Worm (Caenorhabditis elegans) whole organism, L4 larva: ENCODE results near the gene C24H11.5.
"Not testable (repeated sequence)": the region's sequence is repeated elsewhere in the genome, so short reads cannot be mapped to it uniquely, and the experiment has no call there.

ENCODE experiments used
- F10B5.3 ChIP-seq: sonication (generic microtip); optimal IDR thresholded peaks from 2 replicates; lab custom pipeline; 2016; ENCODE audit warnings: mild to moderate bottlenecking, missing genetic modification characterization, missing compliant biosample characterization
- R02D3.7 ChIP-seq: fragments of 150-350 bp; sonication (generic microtip); optimal IDR thresholded peaks from 3 replicates; lab custom pipeline; 2014; ENCODE audit warnings: missing biosample characterization, missing genetic modification characterization
- T20F7.1 ChIP-seq: fragments of 200-800 bp; sonication (Bioruptor generic); optimal IDR thresholded peaks from 2 replicates; lab custom pipeline; 2018; ENCODE audit warnings: mild to moderate bottlenecking, missing genetic modification characterization, missing compliant biosample characterization
- T26A8.4 ChIP-seq: fragments of 200-800 bp; sonication (Bioruptor generic); IDR thresholded peaks from 2 replicates; pipeline ENCODE4 v1.3.6; 2022; ENCODE audit warnings: missing genetic modification characterization, missing compliant biosample characterization
- Y105C5A.15 ChIP-seq: fragments of 200-800 bp; sonication (Bioruptor generic); IDR thresholded peaks from 2 replicates; pipeline ENCODE4 v1.3.6; 2022; ENCODE audit warnings: missing genetic modification characterization, missing compliant biosample characterization
- Y48G9A.11 ChIP-seq: fragments of 200-800 bp; sonication (Bioruptor generic); IDR thresholded peaks from 2 replicates; pipeline ENCODE4 v1.3.6; 2022; ENCODE audit warnings: missing genetic modification reagents, missing genetic modification characterization, missing compliant biosample characterization
- Y5F2A.4 ChIP-seq: fragments of 200-800 bp; sonication (Bioruptor generic); optimal IDR thresholded peaks from 2 replicates; lab custom pipeline; 2018; ENCODE audit warnings: mild to moderate bottlenecking, missing genetic modification characterization, missing compliant biosample characterization
- aha-1 ChIP-seq: fragments of 150-350 bp; peaks from one replicate; lab custom pipeline; 2014; ENCODE audit warnings: missing biosample characterization, missing genetic modification characterization
- attf-4 ChIP-seq: sonication (generic microtip); optimal IDR thresholded peaks from 3 replicates; lab custom pipeline; 2017; ENCODE audit warnings: missing biosample characterization, missing genetic modification characterization
- ceh-28 ChIP-seq: fragments of 150-350 bp; optimal IDR thresholded peaks from 2 replicates; lab custom pipeline; 2014; ENCODE audit warnings: missing biosample characterization, missing genetic modification reagents, missing genetic modification characterization
- ceh-62 ChIP-seq: sonication (generic microtip); optimal IDR thresholded peaks from 2 replicates; lab custom pipeline; 2017; ENCODE audit warnings: missing biosample characterization, missing genetic modification characterization
- ces-1 ChIP-seq: fragments of 150-350 bp; sonication (generic microtip); optimal IDR thresholded peaks from 4 replicates; lab custom pipeline; 2014; ENCODE audit warnings: missing biosample characterization, missing genetic modification reagents, missing genetic modification characterization
- cey-2 ChIP-seq: sonication (generic microtip); optimal IDR thresholded peaks from 3 replicates; lab custom pipeline; 2017; ENCODE audit warnings: missing genetic modification characterization, mild to moderate bottlenecking, missing compliant biosample characterization, antibody characterized with exemption, borderline replicate concordance; ENCODE audit not compliant: insufficient read depth
- daf-8 ChIP-seq: fragments of 200-800 bp; sonication (Bioruptor generic); IDR thresholded peaks from 2 replicates; pipeline ENCODE4 v1.3.6; 2022; ENCODE audit warnings: missing genetic modification characterization, missing compliant biosample characterization
- dmd-6 ChIP-seq: fragments of 200-800 bp; sonication (Bioruptor generic); IDR thresholded peaks from 2 replicates; pipeline ENCODE4 v1.3.6; 2022; ENCODE audit warnings: missing genetic modification reagents, missing genetic modification characterization, missing compliant biosample characterization
- dpl-1 ChIP-seq: fragments of 150-350 bp; optimal IDR thresholded peaks from 2 replicates; lab custom pipeline; 2014; ENCODE audit warnings: missing biosample characterization, missing genetic modification reagents, missing genetic modification characterization
- dve-1 ChIP-seq: sonication (generic microtip); optimal IDR thresholded peaks from 2 replicates; lab custom pipeline; 2017; ENCODE audit warnings: antibody characterized with exemption, mild to moderate bottlenecking, missing genetic modification characterization, missing compliant biosample characterization; ENCODE audit not compliant: insufficient read depth
- egl-43 ChIP-seq: fragments of 200-800 bp; sonication (Bioruptor generic); IDR thresholded peaks from 2 replicates; pipeline ENCODE4 v1.3.6; 2022; ENCODE audit warnings: missing genetic modification reagents, missing genetic modification characterization, missing compliant biosample characterization
- fkh-10 ChIP-seq: fragments of 150-350 bp; optimal IDR thresholded peaks from 2 replicates; lab custom pipeline; 2014; ENCODE audit warnings: missing biosample characterization, missing genetic modification reagents, missing genetic modification characterization
- fos-1 ChIP-seq: fragments of 150-350 bp; optimal IDR thresholded peaks from 2 replicates; lab custom pipeline; 2014; ENCODE audit warnings: missing biosample characterization, missing genetic modification characterization
- hif-1 ChIP-seq, 2 experiments: sonication (generic microtip); optimal IDR thresholded peaks; 2 replicates each; lab custom pipeline; 2016 to 2017; ENCODE audit warnings: missing compliant biosample characterization in 2 of 2, missing genetic modification characterization in 2 of 2, missing genetic modification reagents in 2 of 2, missing genotype in 2 of 2, mild to moderate bottlenecking in 1 of 2
- hlh-11 ChIP-seq: fragments of 200-800 bp; sonication (Bioruptor generic); optimal IDR thresholded peaks from 2 replicates; lab custom pipeline; 2018; ENCODE audit warnings: mild to moderate bottlenecking, missing genetic modification characterization, missing compliant biosample characterization
- jun-1 ChIP-seq: fragments of 150-350 bp; optimal IDR thresholded peaks from 2 replicates; lab custom pipeline; 2014; ENCODE audit warnings: missing biosample characterization, missing genetic modification reagents, missing genetic modification characterization
- lin-29 ChIP-seq: fragments of 200-800 bp; sonication (Bioruptor generic); IDR thresholded peaks from 2 replicates; pipeline ENCODE4 v1.3.6; 2022; ENCODE audit warnings: missing genetic modification reagents, missing genetic modification characterization, missing compliant biosample characterization
- lin-38 ChIP-seq: fragments of 200-800 bp; sonication (Bioruptor generic); IDR thresholded peaks from 2 replicates; pipeline ENCODE4 v1.3.6; 2022; ENCODE audit warnings: missing genetic modification reagents, missing genetic modification characterization, missing compliant biosample characterization
- lin-39 ChIP-seq: fragments of 150-350 bp; optimal IDR thresholded peaks from 2 replicates; lab custom pipeline; 2014; ENCODE audit warnings: missing biosample characterization, missing genetic modification reagents, missing genetic modification characterization
- madf-5 ChIP-seq, 2 experiments: fragments of 200-800 bp; sonication (Bioruptor generic); IDR thresholded peaks; 2 replicates each; pipeline ENCODE4 v1.3.6; 2022; ENCODE audit warnings: missing compliant biosample characterization in 2 of 2, missing genetic modification characterization in 2 of 2
- madf-9 ChIP-seq: fragments of 200-800 bp; sonication (Bioruptor generic); conservative IDR thresholded peaks from 2 replicates; pipeline ENCODE4 v1.3.6; 2022; ENCODE audit warnings: missing genetic modification reagents, missing genetic modification characterization, missing compliant biosample characterization
- mdl-1 ChIP-seq, 2 experiments: fragments of 150-350 bp in 1 of 2; sonication (generic microtip) in 1 of 2; optimal IDR thresholded peaks; 2 replicates each; lab custom pipeline; 2014 to 2017; ENCODE audit warnings: missing biosample characterization in 2 of 2, missing genetic modification characterization in 2 of 2
- mdt-29 ChIP-seq: fragments of 200-800 bp; sonication (Bioruptor generic); IDR thresholded peaks from 2 replicates; pipeline ENCODE4 v1.3.6; 2022; ENCODE audit warnings: missing genetic modification reagents, missing genetic modification characterization, missing compliant biosample characterization
- mes-2 ChIP-seq: sonication (generic microtip); optimal IDR thresholded peaks from 2 replicates; lab custom pipeline; 2016; ENCODE audit warnings: missing genotype, mild to moderate bottlenecking, missing genetic modification characterization, missing compliant biosample characterization; ENCODE audit not compliant: poor library complexity, severe bottlenecking
- mxl-2 ChIP-seq: fragments of 200-800 bp; sonication (Bioruptor generic); conservative IDR thresholded peaks from 2 replicates; pipeline ENCODE4 v1.3.6; 2022; ENCODE audit warnings: missing genetic modification reagents, missing genetic modification characterization, missing compliant biosample characterization
- mxl-3 ChIP-seq: fragments of 200-800 bp; sonication (Bioruptor generic); optimal IDR thresholded peaks from 2 replicates; lab custom pipeline; 2018; ENCODE audit warnings: mild to moderate bottlenecking, missing genetic modification characterization, missing compliant biosample characterization
- nhr-237 ChIP-seq: sonication (generic microtip); optimal IDR thresholded peaks from 2 replicates; lab custom pipeline; 2017; ENCODE audit warnings: missing biosample characterization, missing genetic modification characterization
- nhr-25 ChIP-seq: sonication (generic microtip); optimal IDR thresholded peaks from 2 replicates; lab custom pipeline; 2017; ENCODE audit warnings: missing genetic modification characterization, mild to moderate bottlenecking, missing compliant biosample characterization, antibody characterized with exemption, moderate library complexity, borderline replicate concordance; ENCODE audit not compliant: insufficient read depth
- nhr-6 ChIP-seq: fragments of 150-350 bp; optimal IDR thresholded peaks from 2 replicates; lab custom pipeline; 2014; ENCODE audit warnings: missing biosample characterization, missing genetic modification characterization
- pqm-1 ChIP-seq: sonication (generic microtip); optimal IDR thresholded peaks from 2 replicates; lab custom pipeline; 2017; ENCODE audit warnings: missing biosample characterization, missing genetic modification characterization
- sdz-12 ChIP-seq: fragments of 200-800 bp; sonication (Bioruptor generic); optimal IDR thresholded peaks from 2 replicates; lab custom pipeline; 2018; ENCODE audit warnings: mild to moderate bottlenecking, missing genetic modification characterization, missing compliant biosample characterization
- set-16 ChIP-seq: fragments of 200-800 bp; sonication (Bioruptor generic); IDR thresholded peaks from 2 replicates; pipeline ENCODE4 v1.3.6; 2022; ENCODE audit warnings: missing genetic modification reagents, missing genetic modification characterization, missing compliant biosample characterization
- snpc-1.2 ChIP-seq: fragments of 200-800 bp; sonication (Bioruptor generic); IDR thresholded peaks from 2 replicates; pipeline ENCODE4 v1.3.6; 2022; ENCODE audit warnings: missing genetic modification reagents, missing genetic modification characterization, missing compliant biosample characterization
- unc-62 ChIP-seq, 3 experiments: fragments of 150-350 bp in 1 of 3; sonication (generic microtip); optimal IDR thresholded peaks in 2 of 3; peaks in 1 of 3; 1 replicate in 1 of 3; 2 replicates in 2 of 3; lab custom pipeline; 2014 to 2017; ENCODE audit warnings: missing biosample characterization in 3 of 3, missing genetic modification characterization in 3 of 3, missing genetic modification reagents in 3 of 3, missing genotype in 1 of 3
- zag-1 ChIP-seq: fragments of 150-350 bp; optimal IDR thresholded peaks from 2 replicates; lab custom pipeline; 2014; ENCODE audit warnings: missing biosample characterization, missing genetic modification characterization
- zip-2 ChIP-seq: fragments of 150-350 bp; optimal IDR thresholded peaks from 2 replicates; lab custom pipeline; 2014; ENCODE audit warnings: missing biosample characterization, missing genetic modification characterization
- ztf-11 ChIP-seq: fragments of 150-350 bp; optimal IDR thresholded peaks from 2 replicates; lab custom pipeline; 2014; ENCODE audit warnings: missing biosample characterization, missing genetic modification characterization
- ztf-7 ChIP-seq: fragments of 150-350 bp; optimal IDR thresholded peaks from 2 replicates; lab custom pipeline; 2014; ENCODE audit warnings: missing biosample characterization, missing genetic modification characterization

Gene C24H11.5

ce11 chrIII:11757892-11758291 is 22.1 kb upstream of the C24H11.5 start:
- TF ChIP-seq egl-43 = no peak
- peak; percentile 52 for TF ChIP-seq set-16 (GFP tag; lab: Robert Waterston, UW)
- TF ChIP-seq daf-8 (GFP tag; lab: Robert Waterston, UW) = no peak
- no peak for TF ChIP-seq ces-1 (GFP tag; lab: Kevin White, UChicago)
- TF ChIP-seq fkh-10 (GFP tag; lab: Kevin White, UChicago) = no peak
- TF ChIP-seq madf-9 = no peak
- TF ChIP-seq mxl-3 (GFP tag; lab: Kevin White, UChicago) = no peak
- no peak for TF ChIP-seq ceh-62 (tag; lab: Kevin White, UChicago)
- no peak for TF ChIP-seq Y5F2A.4 (GFP tag; lab: Kevin White, UChicago)
- TF ChIP-seq nhr-25 (tag; lab: Kevin White, UChicago) = no peak
- no peak for TF ChIP-seq R02D3.7 (tag; lab: Kevin White, UChicago)
- TF ChIP-seq nhr-6 (tag; lab: Kevin White, UChicago) = no peak
- TF ChIP-seq lin-29 (GFP tag; lab: Robert Waterston, UW) = no peak
- no peak for TF ChIP-seq zag-1
- TF ChIP-seq unc-62 (GFP tag; optimal IDR thresholded peaks at IDR 0.05 in 1 of 2; lab: Kevin White, UChicago) = peak in 1 of 2 experiments; percentile 17
- no peak for TF ChIP-seq unc-62 (tag; optimal IDR thresholded peaks at IDR 0.05; lab: Kevin White, UChicago)
- no peak for TF ChIP-seq fos-1
- no peak for TF ChIP-seq ceh-28 (tag; lab: Kevin White, UChicago)
- no peak for TF ChIP-seq cey-2 (tag; lab: Kevin White, UChicago)

DNA sequence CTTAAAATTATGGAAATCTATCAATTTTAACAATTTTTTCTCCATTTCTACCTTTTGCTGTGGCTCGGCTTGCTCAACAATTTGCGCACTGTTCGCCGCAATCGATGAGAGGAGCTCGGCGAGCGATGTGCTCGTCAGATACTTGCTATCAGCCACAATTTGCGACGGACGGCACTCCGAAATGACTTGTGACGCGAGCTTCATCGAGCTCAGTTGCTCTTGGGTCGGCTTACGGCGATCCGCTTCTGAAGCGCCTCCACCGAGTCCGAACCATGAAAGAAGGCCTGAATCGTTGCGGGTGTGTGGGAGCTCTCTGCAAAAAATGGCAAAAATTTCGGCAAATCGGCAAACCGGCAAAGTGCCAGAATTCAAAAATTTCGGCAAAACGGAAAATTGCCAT is 19.4 kb upstream of the C24H11.5 start:
- TF ChIP-seq set-16 (GFP tag; lab: Robert Waterston, UW) (peak; percentile 75), lin-39 (tag; lab: Kevin White, UChicago) (no peak)

- TF ChIP-seq lin-39 (tag; lab: Kevin White, UChicago); T20F7.1; nhr-237 (tag; lab: Kevin White, UChicago): not testable (repeated sequence)
Measured at ce11 chrIII:11773581-11773980, 6.5 kb upstream of the C24H11.5 start, which contains the start of gene gbf-1. Gene gbf-1, minus strand, starts transcription at chrIII:11773681.

DNA sequence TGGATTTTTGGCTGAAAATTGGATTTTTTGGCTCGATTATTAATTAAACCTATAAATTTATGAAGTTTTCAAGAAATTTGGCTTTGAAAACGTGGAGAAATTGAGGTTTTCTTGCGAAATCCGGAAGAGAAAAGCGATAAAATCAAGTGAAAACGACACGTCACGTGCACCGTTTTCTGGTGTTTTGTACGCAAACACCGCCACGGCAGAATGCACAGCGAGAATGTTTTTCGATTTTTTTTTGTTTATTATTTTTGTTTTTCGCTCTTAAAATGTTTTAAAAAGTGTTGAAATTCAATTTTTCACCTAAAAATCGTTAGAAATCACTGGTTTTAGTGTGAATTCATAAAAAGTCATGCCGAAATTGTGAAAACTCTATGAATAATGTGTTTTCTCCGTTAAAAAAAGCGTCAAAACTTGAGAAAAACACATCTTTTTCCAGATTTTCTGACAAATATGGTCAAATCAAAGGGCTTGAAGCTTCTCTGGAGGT is 5.5 kb upstream of the C24H11.5 start, which contains the start of gene immp-1:
Gene immp-1, plus strand, starts transcription at position 443 of the 493 bp plus-strand sequence.
- TF ChIP-seq mdt-29 (GFP tag; lab: Robert Waterston, UW) = no peak
- no peak for TF ChIP-seq dmd-6
- no peak for TF ChIP-seq snpc-1.2 (GFP tag; lab: Robert Waterston, UW)
- TF ChIP-seq mxl-2 (GFP tag; lab: Robert Waterston, UW) = no peak
- TF ChIP-seq dpl-1 (GFP tag; lab: Kevin White, UChicago) = peak; percentile 52
- TF ChIP-seq aha-1 (tag; lab: Kevin White, UChicago) = no peak
- TF ChIP-seq sdz-12 = no peak
- TF ChIP-seq zip-2 (tag; lab: Kevin White, UChicago) = no peak
- TF ChIP-seq ces-1 (GFP tag; lab: Kevin White, UChicago) = no peak
- no peak for TF ChIP-seq jun-1 (tag; lab: Kevin White, UChicago)
- TF ChIP-seq ztf-11 (tag; lab: Kevin White, UChicago) = no peak
- peak; percentile 28; the same call in 1 of the 2 replicates for TF ChIP-seq T26A8.4 (GFP tag; lab: Robert Waterston, UW)
- TF ChIP-seq lin-38 = peak; percentile 53
- no peak for TF ChIP-seq attf-4 (tag; lab: Kevin White, UChicago)
- no peak for TF ChIP-seq F10B5.3
- TF ChIP-seq mes-2 (tag; lab: Kevin White, UChicago) = peak; percentile 72
- no peak for TF ChIP-seq Y48G9A.11
- TF ChIP-seq zag-1 = no peak
- TF ChIP-seq dve-1 = peak; percentile 29
- TF ChIP-seq pqm-1 (tag; lab: Kevin White, UChicago) = no peak
- TF ChIP-seq hif-1 (tag; optimal IDR thresholded peaks at IDR 0.05; lab: Kevin White, UChicago) = no peak
- TF ChIP-seq set-16 (GFP tag; lab: Robert Waterston, UW) = no peak
- TF ChIP-seq Y105C5A.15 (GFP tag; lab: Robert Waterston, UW) = no peak
- peak in 1 of 2 experiments; percentile 49 for TF ChIP-seq mdl-1 (tag; optimal IDR thresholded peaks at IDR 0.05; lab: Kevin White, UChicago)
- TF ChIP-seq madf-5 (GFP tag; IDR thresholded peaks at IDR 0.05; lab: Robert Waterston, UW) = no peak
- TF ChIP-seq hlh-11 (tag; lab: Kevin White, UChicago) = no peak
- TF ChIP-seq ztf-7 (tag; lab: Kevin White, UChicago) = no peak
